Worm (Caenorhabditis elegans): ENCODE measurements around the gene math-9.
"Not testable (repeated sequence)": the region's sequence is repeated elsewhere in the genome, so short reads cannot be mapped to it uniquely, and the experiment has no call there.

math-9 gene

ce11 chrII:1862334-1862733 lies 28.2 kb downstream of the math-9 start, which contains the start of gene fbxb-98:
fbxb-98 (plus strand) TSS chrII:1862634.
- not testable (repeated sequence) for TF ChIP-seq lin-11, lim-6, elt-4 (tag; optimal IDR thresholded peaks at IDR 0.05)

- TF ChIP-seq unc-86, zip-5, tbx-7 (tag; optimal IDR thresholded peaks at IDR 0.05): not testable (repeated sequence)
These were observed 29.2 kb downstream of the math-9 start, which contains the start of gene C16C4.18 for ce11 chrII:1861285-1861793. C16C4.18 (minus strand) TSS chrII:1861335.

- not testable (repeated sequence) for TF ChIP-seq ceh-18, eyg-1, pax-1 (tag; optimal IDR thresholded peaks at IDR 0.05)
These were observed 36.5 kb downstream of the math-9 start, which contains the start of gene fbxb-95 for ce11 chrII:1854094-1854493. fbxb-95 (plus strand) TSS chrII:1854394.

- no peak for TF ChIP-seq hlh-30 (tag; optimal IDR thresholded peaks at IDR 0.05; ENCODE audit: insufficient read depth)
- TF ChIP-seq unc-55 (GFP tag; optimal IDR thresholded peaks at IDR 0.05), result no peak
- no peak for TF ChIP-seq elt-2 (tag; optimal IDR thresholded peaks at IDR 0.05)
These were observed 38.1 kb downstream of the math-9 start, which contains the start of gene C52E2.2 for ce11 chrII:1852503-1852902. C52E2.2 (plus strand) TSS chrII:1852803.

ce11 chrII:1851716-1852115 lies 38.9 kb downstream of the math-9 start:
- peak; percentile 99 for TF ChIP-seq elt-2 (tag; optimal IDR thresholded peaks at IDR 0.05)
- peak; percentile 79 for TF ChIP-seq pqm-1 (tag; optimal IDR thresholded peaks at IDR 0.05)
- TF ChIP-seq ceh-24 (tag; optimal IDR thresholded peaks at IDR 0.05), result no peak
- no peak for TF ChIP-seq ttx-3 (tag; optimal IDR thresholded peaks at IDR 0.05)

- TF ChIP-seq nfya-1 (tag; optimal IDR thresholded peaks at IDR 0.05) (no peak), elt-2 (tag; optimal IDR thresholded peaks at IDR 0.05) (peak; percentile 89)
These were observed 39.7 kb downstream of the math-9 start, which contains the start of gene C52E2.3 for ce11 chrII:1850840-1851294. C52E2.3 (plus strand) TSS chrII:1851244.

- no peak for TF ChIP-seq ceh-18 (tag; optimal IDR thresholded peaks at IDR 0.05)
These were observed 40.3 kb downstream of the math-9 start, which contains the start of gene fbxb-96 for ce11 chrII:1850299-1850698. fbxb-96 (minus strand) TSS chrII:1850399.

ce11 chrII:1848109-1848508 lies 42.5 kb downstream of the math-9 start, which contains the start of gene fbxb-97:
fbxb-97 (minus strand) TSS chrII:1848161.
- TF ChIP-seq pros-1 (tag; optimal IDR thresholded peaks at IDR 0.05) (no peak), hlh-8 (tag; optimal IDR thresholded peaks at IDR 0.05) (no peak), ttx-3 (tag; optimal IDR thresholded peaks at IDR 0.05) (no peak), elt-4 (tag; optimal IDR thresholded peaks at IDR 0.05) (no peak), hlh-6 (tag; optimal IDR thresholded peaks at IDR 0.05) (no peak), ref-2 (tag; optimal IDR thresholded peaks at IDR 0.05) (no peak), hlh-30 (tag; optimal IDR thresholded peaks at IDR 0.05; ENCODE audit: insufficient read depth) (no peak), ets-4 (tag; optimal IDR thresholded peaks at IDR 0.05) (no peak), ceh-45 (GFP tag; IDR thresholded peaks at IDR 0.05) (no peak), ceh-24 (tag; optimal IDR thresholded peaks at IDR 0.05) (no peak), nhr-232 (tag; optimal IDR thresholded peaks at IDR 0.05) (no peak), lim-6 (tag; optimal IDR thresholded peaks at IDR 0.05) (no peak), unc-3 (GFP tag; conservative IDR thresholded peaks at IDR 0.05) (no peak), unc-3 (tag; optimal IDR thresholded peaks at IDR 0.05) (no peak), fkh-10 (GFP tag; optimal IDR thresholded peaks at IDR 0.05) (no peak), sox-4 (tag; optimal IDR thresholded peaks at IDR 0.05) (no peak), tbx-2 (tag; optimal IDR thresholded peaks at IDR 0.05) (no peak)

Measured in whole organism, late embryonic.